Fruit fly (Drosophila melanogaster) whole organism, embryonic: ENCODE data around the gene spel1.

Experiments
- Awh ChIP-seq: fragments of 200-800 bp; sonication (Bioruptor generic); IDR thresholded peaks from 2 replicates; pipeline ENCODE4, ENCODE4 v1.3.6; 2022; ENCODE audit warnings: missing biosample characterization, missing genetic modification characterization
- Bgb ChIP-seq: fragments of 200-800 bp; sonication (Bioruptor generic); IDR thresholded peaks from 2 replicates; pipeline ENCODE4 v1.3.6; 2022; ENCODE audit warnings: missing biosample characterization, missing genetic modification characterization; ENCODE audit not compliant: partially characterized antibody
- Blimp-1 ChIP-seq: fragments of 200-800 bp; sonication (Bioruptor generic); optimal IDR thresholded peaks from 3 replicates; lab custom pipeline; 2018; ENCODE audit warnings: missing biosample characterization, missing genetic modification characterization, mild to moderate bottlenecking, moderate library complexity, missing genetic modification reagents
- BtbVII ChIP-seq: fragments of 200-800 bp; sonication (Bioruptor generic); optimal IDR thresholded peaks from 3 replicates; lab custom pipeline; 2017; ENCODE audit warnings: missing biosample characterization, mild to moderate bottlenecking, missing genetic modification characterization
- CG10321 ChIP-seq: fragments of 200-800 bp; sonication (Bioruptor generic); IDR thresholded peaks from 2 replicates; pipeline ENCODE4 v1.3.6; 2022; ENCODE audit warnings: missing biosample characterization, missing genetic modification characterization
- CG10543 ChIP-seq: fragments of 200-800 bp; sonication (Bioruptor generic); optimal IDR thresholded peaks from 3 replicates; lab custom pipeline; 2017; ENCODE audit warnings: missing biosample characterization, mild to moderate bottlenecking, missing genetic modification characterization, moderate library complexity
- CG10959 ChIP-seq: fragments of 200-800 bp; sonication (Bioruptor generic); IDR thresholded peaks from 2 replicates; pipeline ENCODE4 v1.3.6; 2022; ENCODE audit warnings: missing biosample characterization, missing genetic modification characterization
- CG11093 ChIP-seq: fragments of 200-800 bp; sonication (Bioruptor generic); IDR thresholded peaks from 3 replicates; pipeline ENCODE4 v1.3.6; 2022; ENCODE audit warnings: missing biosample characterization, missing genetic modification characterization
- CG11456 ChIP-seq: fragments of 200-800 bp; sonication (Bioruptor generic); IDR thresholded peaks from 3 replicates; pipeline ENCODE4 v1.3.6; 2022; ENCODE audit warnings: missing biosample characterization, missing genetic modification characterization
- CG12155 ChIP-seq: fragments of 200-800 bp; sonication (Bioruptor generic); optimal IDR thresholded peaks from 3 replicates; lab custom pipeline; 2016; ENCODE audit warnings: missing biosample characterization, missing genetic modification characterization
- CG13296 ChIP-seq: fragments of 200-800 bp; sonication (Bioruptor generic); optimal IDR thresholded peaks from 3 replicates; lab custom pipeline; 2018; ENCODE audit warnings: missing biosample characterization, mild to moderate bottlenecking, missing genetic modification characterization
- CG13424 ChIP-seq: fragments of 200-800 bp; sonication (Bioruptor generic); optimal IDR thresholded peaks from 2 replicates; lab custom pipeline; 2019; ENCODE audit warnings: missing biosample characterization, mild to moderate bottlenecking, missing genetic modification characterization, moderate library complexity
- CG1832 ChIP-seq: fragments of 200-800 bp; sonication (Bioruptor generic); optimal IDR thresholded peaks from 2 replicates; lab custom pipeline; 2017; ENCODE audit warnings: missing biosample characterization, mild to moderate bottlenecking, missing genetic modification characterization, inconsistent platforms
- CG30431 ChIP-seq: fragments of 200-800 bp; sonication (Bioruptor generic); optimal IDR thresholded peaks from 2 replicates; lab custom pipeline; 2017; ENCODE audit warnings: missing biosample characterization, missing genetic modification characterization
- CG4820 ChIP-seq: fragments of 200-800 bp; sonication (Bioruptor generic); optimal IDR thresholded peaks from 3 replicates; lab custom pipeline; 2016; ENCODE audit warnings: missing biosample characterization, missing genetic modification characterization
- CG6765 ChIP-seq: fragments of 200-800 bp; sonication (Bioruptor generic); optimal IDR thresholded peaks from 3 replicates; lab custom pipeline; 2017; ENCODE audit warnings: missing biosample characterization, mild to moderate bottlenecking, missing genetic modification characterization
- CG7963 ChIP-seq: fragments of 200-800 bp; sonication (Bioruptor generic); IDR thresholded peaks from 3 replicates; pipeline ENCODE4 v1.3.6; 2022; ENCODE audit warnings: missing biosample characterization, missing genetic modification characterization; ENCODE audit not compliant: partially characterized antibody
- E2f1 ChIP-seq: fragments of 200-800 bp; sonication (Bioruptor generic); IDR thresholded peaks from 2 replicates; pipeline ENCODE4 v1.3.6; 2022; ENCODE audit warnings: missing biosample characterization, missing genetic modification characterization
- Ets65A ChIP-seq: fragments of 200-800 bp; sonication (Bioruptor generic); peaks from one replicate; lab custom pipeline; 2016; ENCODE audit warnings: missing biosample characterization, missing genetic modification characterization
- Hmr ChIP-seq: fragments of 200-800 bp; sonication (Bioruptor generic); optimal IDR thresholded peaks from 3 replicates; lab custom pipeline; 2017; ENCODE audit warnings: mild to moderate bottlenecking, missing biosample characterization, missing genetic modification reagents, missing genetic modification characterization
- Med ChIP-seq: fragments of 200-800 bp; sonication (Bioruptor generic); peaks from one replicate; lab custom pipeline; 2016; ENCODE audit warnings: missing biosample characterization, missing genetic modification characterization, mild to moderate bottlenecking, inconsistent platforms, moderate library complexity
- PHDP ChIP-seq: fragments of 200-800 bp; sonication (Bioruptor generic); optimal IDR thresholded peaks from 3 replicates; lab custom pipeline; 2018; ENCODE audit warnings: missing biosample characterization, mild to moderate bottlenecking, missing genetic modification characterization, moderate library complexity
- Ptx1 ChIP-seq: fragments of 200-800 bp; sonication (Bioruptor generic); IDR thresholded peaks from 2 replicates; pipeline ENCODE4 v1.3.6; 2022; ENCODE audit warnings: missing biosample characterization, missing genetic modification characterization
- Ssrp ChIP-seq: fragments of 200-800 bp; sonication (Bioruptor generic); optimal IDR thresholded peaks from 2 replicates; lab custom pipeline; 2018; ENCODE audit warnings: missing biosample characterization, mild to moderate bottlenecking, missing genetic modification characterization, moderate library complexity
- bbx ChIP-seq: fragments of 200-800 bp; sonication (Bioruptor generic); IDR thresholded peaks from 2 replicates; pipeline ENCODE4 v1.3.6; 2022; ENCODE audit warnings: missing biosample characterization, missing genetic modification characterization; ENCODE audit not compliant: partially characterized antibody
- btn ChIP-seq: fragments of 200-800 bp; sonication (Bioruptor generic); optimal IDR thresholded peaks from 2 replicates; lab custom pipeline; 2016; ENCODE audit warnings: missing biosample characterization, missing genetic modification characterization
- cato ChIP-seq: fragments of 200-800 bp; sonication (Bioruptor generic); optimal IDR thresholded peaks from 2 replicates; lab custom pipeline; 2016; ENCODE audit warnings: missing biosample characterization, missing genetic modification characterization, borderline replicate concordance
- chif ChIP-seq, 2 experiments: fragments of 200-800 bp; sonication (Bioruptor generic); optimal IDR thresholded peaks; 3 replicates each; lab custom pipeline; 2016; ENCODE audit warnings: missing biosample characterization in 2 of 2, missing genetic modification characterization in 2 of 2
- corto ChIP-seq: fragments of 200-800 bp; sonication (Bioruptor generic); optimal IDR thresholded peaks from 2 replicates; lab custom pipeline; 2016; ENCODE audit warnings: missing biosample characterization, mild to moderate bottlenecking, missing genetic modification characterization, moderate library complexity
- crp ChIP-seq, 2 experiments: fragments of 200-800 bp; sonication (Bioruptor generic); optimal IDR thresholded peaks; 2 replicates in 1 of 2; 3 replicates in 1 of 2; lab custom pipeline; 2017; ENCODE audit warnings: missing biosample characterization in 2 of 2, missing genetic modification characterization in 2 of 2, mild to moderate bottlenecking in 1 of 2, moderate library complexity in 1 of 2
- dimm ChIP-seq: fragments of 200-800 bp; sonication (Bioruptor generic); IDR thresholded peaks from 2 replicates; pipeline ENCODE4 v1.3.6; 2022; ENCODE audit warnings: missing biosample characterization, missing genetic modification characterization
- gcm2 ChIP-seq: fragments of 200-800 bp; sonication (Bioruptor generic); optimal IDR thresholded peaks from 2 replicates; lab custom pipeline; 2016; ENCODE audit warnings: missing biosample characterization, missing genetic modification characterization
- jumu ChIP-seq: fragments of 200-800 bp; sonication (Bioruptor generic); optimal IDR thresholded peaks from 3 replicates; lab custom pipeline; 2016; ENCODE audit warnings: missing biosample characterization, missing genetic modification characterization
- lola ChIP-seq, 3 experiments: fragments of >200 bp in 2 of 3; fragments of 200-800 bp in 1 of 3; sonication (Bioruptor generic) in 1 of 3; optimal IDR thresholded peaks; 2 replicates each; lab custom pipeline; 2017 to 2019; ENCODE audit warnings: missing biosample characterization in 3 of 3, missing genetic modification characterization in 3 of 3, mild to moderate bottlenecking in 1 of 3, moderate library complexity in 1 of 3
- p53 ChIP-seq: fragments of 200-800 bp; sonication (Bioruptor generic); optimal IDR thresholded peaks from 2 replicates; lab custom pipeline; 2016; ENCODE audit warnings: missing biosample characterization, missing genetic modification characterization
- prd ChIP-seq, 3 experiments: fragments of >200 bp in 2 of 3; fragments of 200-800 bp in 1 of 3; sonication (Bioruptor generic) in 1 of 3; optimal IDR thresholded peaks in 2 of 3; IDR thresholded peaks in 1 of 3; 2 replicates in 2 of 3; 3 replicates in 1 of 3; pipeline versions ENCODE4 v1.3.6 to Lab custom; 2017 to 2022; ENCODE audit warnings: missing biosample characterization in 1 of 3, missing genetic modification characterization in 1 of 3
- pros ChIP-seq: fragments of 200-800 bp; sonication (Bioruptor generic); optimal IDR thresholded peaks from 3 replicates; lab custom pipeline; 2019; ENCODE audit warnings: missing biosample characterization, mild to moderate bottlenecking, missing genetic modification characterization, moderate library complexity
- row ChIP-seq: fragments of 200-800 bp; sonication (Bioruptor generic); IDR thresholded peaks from 3 replicates; pipeline ENCODE4 v1.3.6; 2022; ENCODE audit warnings: missing biosample characterization, missing genetic modification characterization
- scrt ChIP-seq: fragments of 200-800 bp; sonication (Bioruptor generic); optimal IDR thresholded peaks from 2 replicates; lab custom pipeline; 2018; ENCODE audit warnings: missing biosample characterization, mild to moderate bottlenecking, missing genetic modification characterization, moderate library complexity
- sens ChIP-seq: fragments of 200-800 bp; sonication (Bioruptor generic); peaks from one replicate; lab custom pipeline; 2016; ENCODE audit warnings: missing biosample characterization, missing genetic modification characterization
- sim ChIP-seq: fragments of 200-800 bp; sonication (Bioruptor generic); IDR thresholded peaks from 2 replicates; pipeline ENCODE4 v1.3.6; 2022; ENCODE audit warnings: missing biosample characterization, missing genetic modification characterization
- tna ChIP-seq: fragments of 200-800 bp; sonication (Bioruptor generic); IDR thresholded peaks from 2 replicates; pipeline ENCODE4 v1.3.6; 2022; ENCODE audit warnings: missing biosample characterization, missing genetic modification characterization; ENCODE audit not compliant: partially characterized antibody
- tx ChIP-seq: fragments of 200-800 bp; sonication (Bioruptor generic); optimal IDR thresholded peaks from 2 replicates; lab custom pipeline; 2016; ENCODE audit warnings: missing biosample characterization, missing genetic modification characterization
- usp ChIP-seq: fragments of >200 bp; optimal IDR thresholded peaks from 2 replicates; lab custom pipeline; 2017; ENCODE audit warnings: missing biosample characterization, missing genetic modification characterization

spel1 gene

DNA sequence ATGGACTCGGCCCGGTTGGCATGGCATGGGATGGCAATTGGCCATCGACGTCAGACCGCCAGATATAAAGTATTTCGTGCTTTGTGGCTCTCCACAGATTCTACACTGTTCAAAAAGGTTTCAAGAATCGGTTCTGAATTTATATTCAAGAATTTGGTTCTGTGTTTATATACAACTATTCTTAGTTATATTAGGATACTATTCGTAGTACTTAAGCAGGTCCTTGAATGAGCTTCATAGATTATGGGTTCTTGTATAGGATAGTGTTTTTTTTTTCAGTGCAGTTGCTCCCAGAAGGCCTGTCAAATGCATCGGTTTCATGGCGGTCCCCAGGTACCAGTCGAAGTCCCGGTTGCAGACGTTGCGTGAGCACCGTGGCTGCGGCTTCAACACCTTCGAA lies 24.7 kb downstream of the spel1 start (continued):
- no peak for TF ChIP-seq usp (GFP tag; lab: Kevin White, UChicago)
- TF ChIP-seq cato, result no peak
- no peak for TF ChIP-seq BtbVII
- no peak for TF ChIP-seq Hmr
- no peak for TF ChIP-seq gcm2
- TF ChIP-seq prd (optimal IDR thresholded peaks at IDR 0.05; lab: Kevin White, UChicago), result no peak
- peak; percentile 61 for TF ChIP-seq prd (GFP tag; IDR thresholded peaks at IDR 0.05; lab: Robert Waterston, UW)
- TF ChIP-seq scrt (GFP tag; lab: Kevin White, UChicago), result no peak
- peak; percentile 93 for TF ChIP-seq corto
- TF ChIP-seq p53 (GFP tag; lab: Kevin White, UChicago), result no peak
- peak; percentile 33 for TF ChIP-seq Blimp-1 (GFP tag; lab: Kevin White, UChicago)
- TF ChIP-seq crp (GFP tag; optimal IDR thresholded peaks at IDR 0.05; lab: Kevin White, UChicago), result no peak
- TF ChIP-seq row (GFP tag; lab: Robert Waterston, UW), result no peak
- TF ChIP-seq tna (GFP tag; lab: Robert Waterston, UW), result no peak
- peak in 1 of 3 experiments; percentile 41 for TF ChIP-seq lola (GFP tag; optimal IDR thresholded peaks at IDR 0.05; lab: Kevin White, UChicago)
- no peak for TF ChIP-seq CG6765 (GFP tag; lab: Kevin White, UChicago)
- peak; percentile 15 to 29 for TF ChIP-seq chif (GFP tag; optimal IDR thresholded peaks at IDR 0.05; lab: Kevin White, UChicago)
- no peak for TF ChIP-seq CG7963 (GFP tag; lab: Robert Waterston, UW)
- TF ChIP-seq CG30431 (GFP tag; lab: Kevin White, UChicago), result peak; percentile 3
- TF ChIP-seq bbx, result no peak
- peak; percentile 35 for TF ChIP-seq CG4820
- peak; percentile 2 for TF ChIP-seq Ssrp (tag; lab: Kevin White, UChicago)
- peak; percentile 69 for TF ChIP-seq Med (GFP tag; lab: Kevin White, UChicago)
- TF ChIP-seq tx (GFP tag; lab: Kevin White, UChicago), result no peak
- peak; percentile 30; the same call in 1 of the 2 replicates for TF ChIP-seq Awh (GFP tag; lab: Robert Waterston, UW)
- TF ChIP-seq Ptx1 (GFP tag; lab: Robert Waterston, UW), result 0 out of 2 replicates have a peak, but pooled peaks have one; percentile 24
- TF ChIP-seq jumu (GFP tag; lab: Kevin White, UChicago), result no peak
- TF ChIP-seq sens, result peak; percentile 61
- TF ChIP-seq dimm (GFP tag; lab: Robert Waterston, UW), result no peak
- TF ChIP-seq Ets65A (GFP tag; lab: Kevin White, UChicago), result peak; percentile 55
- no peak for TF ChIP-seq CG10543 (GFP tag; lab: Kevin White, UChicago)
- TF ChIP-seq btn, result no peak
- no peak for TF ChIP-seq CG10321 (GFP tag; lab: Robert Waterston, UW)
- no peak for TF ChIP-seq CG12155 (GFP tag; lab: Kevin White, UChicago)
- no peak for TF ChIP-seq CG13296
- no peak for TF ChIP-seq CG11456 (GFP tag; lab: Robert Waterston, UW)
- peak; percentile 42; the same call in 1 of the 2 replicates for TF ChIP-seq sim
- TF ChIP-seq pros (GFP tag; lab: Kevin White, UChicago), result no peak
- TF ChIP-seq CG1832 (GFP tag; lab: Kevin White, UChicago), result no peak
- TF ChIP-seq Bgb (GFP tag; lab: Robert Waterston, UW), result no peak
- TF ChIP-seq PHDP (tag; lab: Kevin White, UChicago), result no peak
- TF ChIP-seq E2f1 (GFP tag; lab: Robert Waterston, UW), result no peak
- TF ChIP-seq CG13424, result no peak
- TF ChIP-seq CG10959, result 0 out of 2 replicates have a peak, but pooled peaks have one; percentile 37
- no peak for TF ChIP-seq CG11093 (GFP tag; lab: Robert Waterston, UW)
- TF ChIP-seq, all 482 proteins: peak for 62
